Fruit fly (Drosophila melanogaster) whole organism, wandering third instar larva: ENCODE measurements around the gene mAChR-C.

ENCODE experiments used
- CrebA ChIP-seq: fragments of 200-800 bp; sonication (Bioruptor generic); optimal IDR thresholded peaks from 2 replicates; lab custom pipeline; 2016; ENCODE audit warnings: missing biosample characterization, mild to moderate bottlenecking, missing genetic modification characterization, borderline replicate concordance
- Dfd ChIP-seq: fragments of >200 bp; optimal IDR thresholded peaks from 2 replicates; lab custom pipeline; 2017; ENCODE audit warnings: missing biosample characterization, missing genetic modification characterization
- HLH106 ChIP-seq: fragments of 200-800 bp; optimal IDR thresholded peaks from 3 replicates; lab custom pipeline; 2019; ENCODE audit warnings: missing biosample characterization, mild to moderate bottlenecking, missing genetic modification characterization, moderate library complexity
- OdsH ChIP-seq: fragments of 200-800 bp; sonication (Bioruptor generic); optimal IDR thresholded peaks from 2 replicates; lab custom pipeline; 2016; ENCODE audit warnings: missing biosample characterization, mild to moderate bottlenecking, missing genetic modification characterization
- Sp1 ChIP-seq: fragments of 200-800 bp; sonication (Bioruptor generic); optimal IDR thresholded peaks from 3 replicates; lab custom pipeline; 2019; ENCODE audit warnings: missing biosample characterization, mild to moderate bottlenecking, missing genetic modification characterization, moderate library complexity
- brk ChIP-seq: fragments of 200-800 bp; sonication (Bioruptor generic); optimal IDR thresholded peaks from 2 replicates; lab custom pipeline; 2016; ENCODE audit warnings: missing biosample characterization, mild to moderate bottlenecking, missing genetic modification characterization
- dmrt93B ChIP-seq: fragments of 200-800 bp; sonication (Bioruptor generic); optimal IDR thresholded peaks from 2 replicates; lab custom pipeline; 2018; ENCODE audit warnings: missing biosample characterization, mild to moderate bottlenecking, missing genetic modification characterization
- fru ChIP-seq: fragments of 200-800 bp; sonication (Bioruptor generic); optimal IDR thresholded peaks from 3 replicates; lab custom pipeline; 2016; ENCODE audit warnings: missing biosample characterization, mild to moderate bottlenecking, missing genetic modification characterization
- h ChIP-seq: fragments of 200-800 bp; sonication (Bioruptor generic); optimal IDR thresholded peaks from 3 replicates; lab custom pipeline; 2016; ENCODE audit warnings: missing biosample characterization, mild to moderate bottlenecking, missing genetic modification characterization
- pan ChIP-seq: fragments of >200 bp; optimal IDR thresholded peaks from 2 replicates; lab custom pipeline; 2017
- psq ChIP-seq: fragments of 200-800 bp; sonication (Bioruptor generic); optimal IDR thresholded peaks from 3 replicates; lab custom pipeline; 2017; ENCODE audit warnings: missing biosample characterization, mild to moderate bottlenecking, missing genetic modification characterization, moderate library complexity

dm6 chrX:6867175-6868023 is 34.9 kb upstream of the mAChR-C start, which contains the start of gene CG14434:
- no peak for TF ChIP-seq pan
- peak; percentile 57 for TF ChIP-seq OdsH (GFP tag; lab: Kevin White, UChicago)
- no peak for TF ChIP-seq Dfd (GFP tag; lab: Kevin White, UChicago)
- peak; percentile 70 for TF ChIP-seq dmrt93B (GFP tag; lab: Kevin White, UChicago)
- no peak for TF ChIP-seq psq (GFP tag; lab: Kevin White, UChicago)
- TF ChIP-seq fru (GFP tag; lab: Kevin White, UChicago): peak; percentile 71
- TF ChIP-seq Sp1: peak; percentile 75
- TF ChIP-seq CrebA (GFP tag; lab: Kevin White, UChicago): no peak
- peak; percentile 40 for TF ChIP-seq h
- no peak for TF ChIP-seq brk (GFP tag; lab: Kevin White, UChicago)
- peak; percentile 62 for TF ChIP-seq HLH106 (tag; lab: Kevin White, UChicago)
